Worm (Caenorhabditis elegans): ENCODE data around the gene B0478.3.

Gene B0478.3

DNA sequence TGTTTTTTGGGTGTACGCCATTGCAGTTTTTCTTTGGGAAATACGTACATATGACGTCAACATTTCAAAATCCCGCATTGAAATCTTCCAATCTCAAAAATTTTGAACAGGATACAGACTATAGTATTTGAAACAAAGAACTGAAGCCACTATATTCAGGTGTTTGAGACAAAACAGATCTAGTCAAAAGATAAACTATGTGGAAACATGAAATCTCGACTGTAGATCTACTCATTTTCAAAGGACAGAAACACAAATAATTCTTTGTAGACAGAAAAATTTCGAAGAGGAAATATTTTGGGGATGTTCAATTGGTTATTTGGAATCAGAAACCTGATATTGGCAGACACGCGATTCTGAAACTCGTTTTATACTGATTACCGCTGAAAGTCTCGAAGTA, 38.9 kb downstream of the B0478.3 start:
- TF ChIP-seq hmg-4 (GFP tag; optimal IDR thresholded peaks at IDR 0.05): no peak
- no peak for TF ChIP-seq B0310.2 (tag; optimal IDR thresholded peaks at IDR 0.05)
- no peak for TF ChIP-seq hnd-1 (tag; optimal IDR thresholded peaks at IDR 0.05)
- no peak for TF ChIP-seq ceh-13 (GFP tag; optimal IDR thresholded peaks at IDR 0.05)
- TF ChIP-seq scrt-1 (GFP tag; IDR thresholded peaks at IDR 0.05): no peak
- TF ChIP-seq flt-1 (GFP tag; IDR thresholded peaks at IDR 0.05): no peak
- no peak for TF ChIP-seq pes-1 (GFP tag; IDR thresholded peaks at IDR 0.05)
- TF ChIP-seq hmbx-1 (tag; optimal IDR thresholded peaks at IDR 0.05): no peak
- TF ChIP-seq tbx-37 (GFP tag; conservative IDR thresholded peaks at IDR 0.05): no peak
- TF ChIP-seq sea-1 (GFP tag; conservative IDR thresholded peaks at IDR 0.05): no peak
- TF ChIP-seq ets-7 (tag; optimal IDR thresholded peaks at IDR 0.05): no peak
- TF ChIP-seq ceh-36 (tag; optimal IDR thresholded peaks at IDR 0.05): no peak
- TF ChIP-seq aly-1 (tag; optimal IDR thresholded peaks at IDR 0.05): no peak
- TF ChIP-seq ama-1 (optimal IDR thresholded peaks at IDR 0.05): no peak
- TF ChIP-seq tbx-11 (GFP tag; IDR thresholded peaks at IDR 0.05): no peak
- TF ChIP-seq tra-4 (tag; optimal IDR thresholded peaks at IDR 0.05): no peak
- TF ChIP-seq F13C5.2 (tag; optimal IDR thresholded peaks at IDR 0.05): no peak

DNA sequence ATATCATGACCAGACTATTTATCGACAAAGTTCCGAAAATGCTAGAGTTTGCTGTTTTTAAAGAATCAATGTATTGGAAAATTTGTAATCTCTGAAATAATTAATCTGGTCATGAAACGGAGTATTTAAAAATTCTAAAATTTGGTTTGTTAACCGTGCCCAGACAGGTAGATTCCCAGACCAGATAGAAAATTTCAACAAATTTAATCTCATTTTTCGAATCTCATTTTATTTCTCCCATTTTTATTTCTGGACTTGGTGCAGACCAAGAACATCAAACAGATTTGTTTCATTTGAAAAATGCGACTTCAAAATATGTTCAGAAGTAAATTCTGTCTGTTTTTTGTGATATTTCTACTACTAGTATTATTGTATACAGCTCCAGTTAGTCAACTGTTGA, 41.3 kb downstream of the B0478.3 start, which contains the start of gene T22D1.1:
TSS of gene T22D1.1 (plus strand) at position 301 of the 400 bp plus-strand sequence.
- TF ChIP-seq aly-1 (tag; optimal IDR thresholded peaks at IDR 0.05) (no peak), tbx-11 (GFP tag; IDR thresholded peaks at IDR 0.05) (no peak), B0310.2 (tag; optimal IDR thresholded peaks at IDR 0.05) (no peak), hmbx-1 (tag; optimal IDR thresholded peaks at IDR 0.05) (no peak), ceh-36 (tag; optimal IDR thresholded peaks at IDR 0.05) (no peak), ceh-13 (GFP tag; optimal IDR thresholded peaks at IDR 0.05) (no peak), sea-1 (GFP tag; conservative IDR thresholded peaks at IDR 0.05) (no peak), scrt-1 (GFP tag; IDR thresholded peaks at IDR 0.05) (no peak), F13C5.2 (tag; optimal IDR thresholded peaks at IDR 0.05) (no peak)

DNA sequence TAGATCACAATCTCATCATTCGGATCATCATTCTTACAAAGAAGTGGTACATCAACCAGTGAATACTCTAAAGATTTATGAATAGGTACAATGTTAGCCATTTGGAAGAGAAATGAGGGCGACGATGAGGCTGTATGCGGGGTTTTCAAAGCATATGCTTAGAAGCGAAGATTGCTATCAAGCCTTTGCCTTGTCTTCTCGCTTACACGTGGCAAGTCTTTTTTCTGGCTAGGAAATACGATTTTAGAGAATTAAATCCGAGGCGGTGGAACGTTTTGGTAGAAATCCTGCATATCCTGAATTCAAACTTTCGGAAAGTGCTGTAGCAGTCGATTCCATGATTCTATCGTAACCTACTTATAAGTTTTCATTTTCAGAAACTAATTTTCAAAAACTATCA, 44.3 kb downstream of the B0478.3 start, which contains the start of gene T22D1.18:
TSS of gene T22D1.18 (minus strand) at position 101 of the 400 bp plus-strand sequence.
- no peak for TF ChIP-seq tbx-37 (GFP tag; conservative IDR thresholded peaks at IDR 0.05)
- no peak for TF ChIP-seq hnd-1 (tag; optimal IDR thresholded peaks at IDR 0.05)
- TF ChIP-seq ama-1 (optimal IDR thresholded peaks at IDR 0.05): no peak
- TF ChIP-seq pes-1 (GFP tag; IDR thresholded peaks at IDR 0.05): no peak
- no peak for TF ChIP-seq F13C5.2 (tag; optimal IDR thresholded peaks at IDR 0.05)
- no peak for TF ChIP-seq tbx-11 (GFP tag; IDR thresholded peaks at IDR 0.05)
- TF ChIP-seq hmg-4 (GFP tag; optimal IDR thresholded peaks at IDR 0.05): no peak
- no peak for TF ChIP-seq ceh-36 (tag; optimal IDR thresholded peaks at IDR 0.05)
- TF ChIP-seq sea-1 (GFP tag; conservative IDR thresholded peaks at IDR 0.05): no peak
- TF ChIP-seq ets-7 (tag; optimal IDR thresholded peaks at IDR 0.05): no peak
- TF ChIP-seq flt-1 (GFP tag; IDR thresholded peaks at IDR 0.05): no peak
- no peak for TF ChIP-seq ceh-13 (GFP tag; optimal IDR thresholded peaks at IDR 0.05)
- TF ChIP-seq scrt-1 (GFP tag; IDR thresholded peaks at IDR 0.05): no peak
- no peak for TF ChIP-seq B0310.2 (tag; optimal IDR thresholded peaks at IDR 0.05)
- no peak for TF ChIP-seq aly-1 (tag; optimal IDR thresholded peaks at IDR 0.05)
- no peak for TF ChIP-seq tra-4 (tag; optimal IDR thresholded peaks at IDR 0.05)
- no peak for TF ChIP-seq hmbx-1 (tag; optimal IDR thresholded peaks at IDR 0.05)

DNA sequence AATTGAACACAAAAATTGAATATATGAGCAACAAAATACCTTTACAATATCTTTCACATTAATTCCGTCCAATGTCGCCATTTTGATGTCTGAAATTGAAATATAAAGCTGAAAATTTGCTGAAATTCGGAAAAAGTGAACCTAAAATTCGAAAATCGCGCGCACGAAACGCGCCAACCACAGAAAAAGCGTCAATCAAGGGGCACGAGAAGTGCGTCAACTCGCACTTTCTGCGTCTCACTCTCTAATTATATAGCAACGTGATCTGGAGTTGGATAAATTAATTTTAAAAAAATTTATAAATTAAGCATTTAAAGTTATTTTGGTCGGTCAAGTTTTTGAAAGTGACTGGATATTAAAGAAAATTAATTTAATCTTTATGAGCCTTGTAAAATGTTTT, 45.1 kb downstream of the B0478.3 start, which contains the start of gene ruvb-2:
TSS of gene ruvb-2 (minus strand) at position 89 of the 400 bp plus-strand sequence.
- TF ChIP-seq tbx-37 (GFP tag; conservative IDR thresholded peaks at IDR 0.05) (no peak), F13C5.2 (tag; optimal IDR thresholded peaks at IDR 0.05) (peak; percentile 38), hmg-4 (GFP tag; optimal IDR thresholded peaks at IDR 0.05) (no peak), ceh-13 (GFP tag; optimal IDR thresholded peaks at IDR 0.05) (no peak), hnd-1 (tag; optimal IDR thresholded peaks at IDR 0.05) (no peak)

DNA sequence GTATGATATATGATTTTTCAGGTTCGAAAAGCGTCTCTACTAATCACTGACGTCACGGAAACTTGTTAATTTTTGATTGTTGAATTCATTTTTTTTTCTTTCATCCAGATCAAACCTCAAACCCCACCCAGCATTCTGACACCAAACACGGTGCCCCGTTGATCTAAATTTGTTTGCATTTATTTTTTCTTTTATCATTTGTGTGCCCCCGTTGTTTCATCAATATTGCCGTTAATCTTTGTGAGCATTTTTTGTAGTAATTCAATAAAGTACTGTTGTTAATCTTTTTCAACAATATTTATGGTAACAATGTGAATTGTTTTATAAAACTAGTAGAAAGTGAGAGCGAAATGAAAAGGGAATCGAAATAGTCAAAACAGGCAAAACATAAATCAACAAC, 47.6 kb downstream of the B0478.3 start:
- TF ChIP-seq ceh-36 (tag; optimal IDR thresholded peaks at IDR 0.05) (no peak), tbx-37 (GFP tag; conservative IDR thresholded peaks at IDR 0.05) (no peak), B0310.2 (tag; optimal IDR thresholded peaks at IDR 0.05) (no peak), aly-1 (tag; optimal IDR thresholded peaks at IDR 0.05) (no peak), F13C5.2 (tag; optimal IDR thresholded peaks at IDR 0.05) (no peak), hnd-1 (tag; optimal IDR thresholded peaks at IDR 0.05) (no peak), hmg-4 (GFP tag; optimal IDR thresholded peaks at IDR 0.05) (no peak), tra-4 (tag; optimal IDR thresholded peaks at IDR 0.05) (no peak), pes-1 (GFP tag; IDR thresholded peaks at IDR 0.05) (no peak), ama-1 (optimal IDR thresholded peaks at IDR 0.05) (no peak), flt-1 (GFP tag; IDR thresholded peaks at IDR 0.05) (no peak), scrt-1 (GFP tag; IDR thresholded peaks at IDR 0.05) (no peak)

DNA sequence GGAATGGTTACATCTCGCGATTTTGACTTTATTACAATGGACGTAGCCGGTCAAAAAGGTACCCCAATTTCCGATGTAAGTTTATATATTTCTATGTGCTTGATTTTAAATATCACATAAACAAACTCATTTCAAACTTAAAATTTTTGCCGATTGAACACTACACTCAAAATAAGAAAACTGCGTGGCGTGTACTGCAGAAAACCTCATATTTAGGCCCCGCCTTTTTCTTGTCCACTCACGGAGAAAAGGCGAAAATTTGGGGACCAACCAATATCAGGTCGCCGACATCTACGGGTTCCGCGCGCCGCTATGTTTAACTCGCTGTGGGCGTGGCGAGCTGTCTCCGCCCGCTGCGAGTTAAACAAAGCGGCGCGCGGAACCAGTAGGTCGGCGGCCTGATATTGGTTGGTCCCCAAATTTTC, 50.2 kb downstream of the B0478.3 start:
- TF ChIP-seq scrt-1 (GFP tag; IDR thresholded peaks at IDR 0.05): 0 out of 2 replicates have a peak, but pooled peaks have one; percentile 16
